Fruit fly (Drosophila melanogaster) S2 (cell line): ENCODE measurements around the gene Josd.

ENCODE experiments used
- CG8478 ChIP-seq: fragments of >200 bp; optimal IDR thresholded peaks from 2 replicates; lab custom pipeline; 2018
- CTCF ChIP-seq, 2 experiments: fragments of >200 bp; optimal IDR thresholded peaks; 2 replicates each; lab custom pipeline; 2018

Josd gene

dm6 chrX:6260900-6261299 is at the start of gene Josd:
Gene Josd, plus strand, starts transcription at chrX:6261169.
- TF ChIP-seq CTCF (optimal IDR thresholded peaks at IDR 0.05; lab: Kevin White, UChicago) (no peak), CG8478 (lab: Kevin White, UChicago) (no peak)

- TF ChIP-seq CTCF (optimal IDR thresholded peaks at IDR 0.05; lab: Kevin White, UChicago) (no peak), CG8478 (lab: Kevin White, UChicago) (no peak)
Observed at dm6 chrX:6216650-6217049, 44.3 kb upstream of the Josd start.

DNA sequence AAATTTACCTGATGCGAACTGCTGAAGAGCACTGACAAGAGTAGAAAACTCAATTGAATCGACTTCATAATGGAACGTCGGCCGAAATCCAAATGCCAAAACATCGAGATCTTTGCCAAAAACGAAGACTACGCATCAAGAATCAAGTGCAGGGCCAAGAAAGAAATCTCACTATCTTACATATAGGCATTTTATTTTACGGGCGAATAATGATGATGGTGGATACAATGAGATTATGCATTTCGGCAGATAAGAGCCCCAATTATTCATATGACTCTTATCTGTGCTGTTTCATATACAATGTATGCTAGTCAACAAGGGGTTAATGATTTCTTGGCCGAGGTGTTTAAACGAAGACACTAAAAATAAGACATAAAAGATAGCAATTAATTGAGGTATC is 41.7 kb upstream of the Josd start, which contains the start of gene Btnd:
Btnd (minus strand) TSS at position 101 of the 400 bp plus-strand sequence.
- no peak for TF ChIP-seq CTCF (optimal IDR thresholded peaks at IDR 0.05; lab: Kevin White, UChicago)
- no peak for TF ChIP-seq CG8478 (lab: Kevin White, UChicago)

- TF ChIP-seq CG8478 (lab: Kevin White, UChicago) = no peak
- TF ChIP-seq CTCF (optimal IDR thresholded peaks at IDR 0.05; lab: Kevin White, UChicago) = no peak
Observed at dm6 chrX:6219845-6220345, 41.1 kb upstream of the Josd start, which contains the start of gene Efr. Gene Efr, plus strand, starts transcription at chrX:6219957.

- TF ChIP-seq CTCF (optimal IDR thresholded peaks at IDR 0.05; lab: Kevin White, UChicago) = no peak
- TF ChIP-seq CG8478 (lab: Kevin White, UChicago) = no peak
Observed at dm6 chrX:6224225-6225190, 36.5 kb upstream of the Josd start, which contains the start of gene sqh. Gene sqh, minus strand, starts transcription at chrX:6225140.

dm6 chrX:6225472-6226049 is 35.4 kb upstream of the Josd start, which contains the start of gene dtn:
Gene dtn, plus strand, starts transcription at chrX:6225647.
- TF ChIP-seq CG8478 (lab: Kevin White, UChicago) (no peak), CTCF (optimal IDR thresholded peaks at IDR 0.05; lab: Kevin White, UChicago) (no peak)

- TF ChIP-seq CG8478 (lab: Kevin White, UChicago) = no peak
- TF ChIP-seq CTCF (optimal IDR thresholded peaks at IDR 0.05; lab: Kevin White, UChicago) = no peak
Observed at dm6 chrX:6231764-6232163, 29.2 kb upstream of the Josd start.

- TF ChIP-seq CTCF (optimal IDR thresholded peaks at IDR 0.05; lab: Kevin White, UChicago) (no peak), CG8478 (lab: Kevin White, UChicago) (no peak)
Observed at dm6 chrX:6237015-6237414, 24.0 kb upstream of the Josd start, which contains the start of gene CG14445. Gene CG14445, plus strand, starts transcription at chrX:6237315.

dm6 chrX:6252897-6253540 is 8.0 kb upstream of the Josd start:
- TF ChIP-seq CG8478 (lab: Kevin White, UChicago) (no peak), CTCF (optimal IDR thresholded peaks at IDR 0.05; lab: Kevin White, UChicago) (no peak)

DNA sequence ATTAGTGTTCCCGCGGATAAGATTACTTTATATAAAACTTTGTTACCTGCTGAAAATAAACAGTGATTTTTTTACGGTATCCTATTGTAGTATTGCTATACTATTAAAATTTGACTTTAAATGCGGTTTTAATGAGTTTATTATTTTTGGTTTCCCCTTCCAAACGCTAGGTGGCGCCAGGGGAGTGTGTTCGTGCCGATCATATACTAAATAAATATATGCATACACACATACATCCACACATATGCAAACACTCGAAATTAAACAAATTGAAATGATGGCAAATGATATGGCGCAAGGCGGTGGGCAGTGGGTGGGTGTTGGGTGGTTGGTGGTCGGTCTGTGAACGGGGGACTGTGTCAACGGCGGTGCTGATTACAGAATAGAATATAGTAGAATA is 7.3 kb upstream of the Josd start:
- TF ChIP-seq CTCF (optimal IDR thresholded peaks at IDR 0.05; lab: Kevin White, UChicago) = peak; percentile 65 to 79
- TF ChIP-seq CG8478 (lab: Kevin White, UChicago) = no peak

DNA sequence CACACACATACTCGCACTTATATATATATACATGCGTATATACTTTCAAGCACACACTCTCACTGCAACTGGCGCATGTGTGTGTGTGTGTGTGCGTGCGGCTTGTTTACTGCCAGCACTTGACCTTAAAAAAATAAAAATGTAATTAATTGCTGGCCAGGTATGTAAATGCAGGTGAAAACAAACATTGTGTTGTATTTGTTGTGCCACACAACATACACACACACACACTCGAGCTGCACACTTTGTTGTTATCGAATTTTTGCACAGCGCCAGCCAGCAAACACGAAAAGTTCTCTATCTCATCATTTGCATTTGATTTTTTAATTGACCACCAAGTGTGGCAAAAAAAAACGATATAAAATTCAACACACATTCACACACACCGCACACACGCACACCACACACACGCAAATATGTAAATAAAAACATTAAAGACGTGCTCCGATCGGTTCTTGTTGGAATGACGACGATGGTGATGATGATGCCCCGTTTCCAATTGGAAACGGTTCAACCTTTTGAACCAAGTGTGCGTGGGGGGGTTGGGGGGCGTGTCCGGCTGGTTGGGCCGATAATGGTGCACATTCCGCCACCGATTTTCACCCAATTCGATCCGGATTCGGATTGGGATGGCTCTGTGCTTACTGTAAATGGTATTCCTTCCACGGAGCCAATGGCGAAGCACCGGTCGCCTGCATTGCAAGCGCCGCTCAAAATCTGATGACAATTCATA is 6.2 kb upstream of the Josd start:
- TF ChIP-seq CTCF (optimal IDR thresholded peaks at IDR 0.05; lab: Kevin White, UChicago) (no peak), CG8478 (lab: Kevin White, UChicago) (no peak)

DNA sequence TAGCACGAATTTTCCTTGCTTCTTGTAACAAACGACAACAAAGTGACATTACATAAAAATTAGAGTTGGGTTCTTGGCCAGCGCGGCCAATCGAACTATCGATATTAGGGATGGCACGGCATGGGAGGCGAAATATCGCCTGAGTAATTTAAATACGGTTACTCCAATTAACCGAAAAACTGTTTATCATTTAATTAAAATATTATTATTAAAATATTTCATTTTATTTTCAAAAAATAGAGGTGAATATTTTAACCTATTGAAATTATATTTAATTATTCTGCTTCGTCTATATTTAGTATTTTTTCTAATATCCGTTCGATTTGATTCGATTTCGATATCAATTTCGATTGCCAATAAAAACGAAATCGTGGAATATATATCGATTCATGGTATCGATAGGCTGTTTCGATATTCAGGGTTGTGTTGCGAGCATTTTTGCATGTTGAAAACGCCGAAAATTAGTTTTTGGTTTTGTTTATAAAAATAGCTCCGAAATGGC is 5.5 kb upstream of the Josd start, which contains the start of the genes Rbcn-3A and Spx:
Rbcn-3A (minus strand) TSS at position 74 of the 502 bp plus-strand sequence.
Spx (plus strand) TSS at position 409 of the 502 bp plus-strand sequence.
- TF ChIP-seq CG8478 (lab: Kevin White, UChicago) (no peak), CTCF (optimal IDR thresholded peaks at IDR 0.05; lab: Kevin White, UChicago) (no peak)

DNA sequence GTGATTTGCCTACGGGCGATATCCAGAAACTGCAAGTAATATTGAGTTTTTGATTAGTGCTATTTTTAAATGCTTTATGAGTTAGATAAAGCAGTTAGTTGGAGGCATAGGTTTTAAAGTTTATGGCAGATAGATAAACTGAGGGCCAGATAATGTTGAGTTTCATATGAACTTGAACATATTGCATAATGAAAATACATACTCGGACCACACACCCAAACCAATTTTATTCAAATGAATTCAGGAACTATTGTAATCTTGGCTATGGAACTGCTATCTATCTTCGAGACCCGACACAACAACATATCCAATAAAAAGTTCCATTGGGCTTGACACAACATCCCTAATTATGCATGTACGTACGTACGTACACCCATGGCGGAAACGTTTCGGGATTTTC is 1.3 kb upstream of the Josd start:
- TF ChIP-seq CTCF (optimal IDR thresholded peaks at IDR 0.05; lab: Kevin White, UChicago) (no peak), CG8478 (lab: Kevin White, UChicago) (no peak)
